Worm (Caenorhabditis elegans) whole organism, L4 larva: ENCODE data around the gene Y48D7A.1.

Experiments used
- F10B5.3 ChIP-seq: sonication (generic microtip); optimal IDR thresholded peaks from 2 replicates; lab custom pipeline; 2016; ENCODE audit warnings: mild to moderate bottlenecking, missing genetic modification characterization, missing compliant biosample characterization
- F44E2.7 ChIP-seq: fragments of 200-800 bp; sonication (Bioruptor generic); IDR thresholded peaks from 2 replicates; pipeline ENCODE4 v2.1.2; 2022; ENCODE audit warnings: missing genetic modification characterization, missing compliant biosample characterization
- Y5F2A.4 ChIP-seq: fragments of 200-800 bp; sonication (Bioruptor generic); optimal IDR thresholded peaks from 2 replicates; lab custom pipeline; 2018; ENCODE audit warnings: mild to moderate bottlenecking, missing genetic modification characterization, missing compliant biosample characterization
- Y75B8A.6 ChIP-seq: fragments of 200-800 bp; sonication (Bioruptor generic); IDR thresholded peaks from 2 replicates; pipeline ENCODE4 v1.3.6; 2022; ENCODE audit warnings: missing genetic modification reagents, missing genetic modification characterization, missing compliant biosample characterization
- ZK546.5 ChIP-seq, 2 experiments: sonication (generic microtip); optimal IDR thresholded peaks; 2 replicates each; lab custom pipeline; 2017; ENCODE audit warnings: missing biosample characterization in 2 of 2, missing genetic modification characterization in 2 of 2
- aha-1 ChIP-seq: fragments of 150-350 bp; peaks from one replicate; lab custom pipeline; 2014; ENCODE audit warnings: missing biosample characterization, missing genetic modification characterization
- aly-2 ChIP-seq: sonication (generic microtip); optimal IDR thresholded peaks from 2 replicates; lab custom pipeline; 2018; ENCODE audit warnings: missing biosample characterization, missing genetic modification characterization
- ama-1 ChIP-seq: fragments of 150-350 bp; optimal IDR thresholded peaks from 2 replicates; lab custom pipeline; 2014; ENCODE audit warnings: inconsistent platforms, mixed read lengths
- arid-1 ChIP-seq: fragments of 200-800 bp; sonication (Bioruptor generic); conservative IDR thresholded peaks from 2 replicates; pipeline ENCODE4 v1.3.6; 2022; ENCODE audit warnings: missing genetic modification reagents, missing genetic modification characterization, missing compliant biosample characterization
- ceh-20 ChIP-seq: fragments of 200-800 bp; sonication (Bioruptor generic); IDR thresholded peaks from 2 replicates; pipeline ENCODE4 v1.3.6; 2022; ENCODE audit warnings: missing genetic modification reagents, missing genetic modification characterization, missing compliant biosample characterization
- ceh-32 ChIP-seq: sonication (generic microtip); optimal IDR thresholded peaks from 2 replicates; lab custom pipeline; 2016; ENCODE audit warnings: mild to moderate bottlenecking, missing genetic modification characterization, missing compliant biosample characterization; ENCODE audit not compliant: poor library complexity
- ceh-44 ChIP-seq: fragments of 200-800 bp; sonication (Bioruptor generic); IDR thresholded peaks from 2 replicates; pipeline ENCODE4 v1.3.6; 2022; ENCODE audit warnings: missing genetic modification reagents, missing genetic modification characterization, missing compliant biosample characterization
- ceh-62 ChIP-seq: sonication (generic microtip); optimal IDR thresholded peaks from 2 replicates; lab custom pipeline; 2017; ENCODE audit warnings: missing biosample characterization, missing genetic modification characterization
- daf-16 ChIP-seq, 3 experiments: sonication (generic microtip); optimal IDR thresholded peaks; 2 replicates each; lab custom pipeline; 2016 to 2017; ENCODE audit warnings: missing genetic modification characterization in 3 of 3, missing genetic modification reagents in 3 of 3, mild to moderate bottlenecking in 2 of 3, missing compliant biosample characterization in 2 of 3, missing biosample characterization in 1 of 3, moderate library complexity in 1 of 3
- dmd-9 ChIP-seq: fragments of 200-800 bp; sonication (Bioruptor generic); IDR thresholded peaks from 2 replicates; pipeline ENCODE4 v1.3.6; 2022; ENCODE audit warnings: missing genetic modification reagents, missing genetic modification characterization, missing compliant biosample characterization
- dpl-1 ChIP-seq: fragments of 150-350 bp; optimal IDR thresholded peaks from 2 replicates; lab custom pipeline; 2014; ENCODE audit warnings: missing biosample characterization, missing genetic modification reagents, missing genetic modification characterization
- duxl-1 ChIP-seq: sonication (generic microtip); optimal IDR thresholded peaks from 2 replicates; lab custom pipeline; 2016; ENCODE audit warnings: mild to moderate bottlenecking, missing genetic modification characterization, moderate library complexity, missing compliant biosample characterization; ENCODE audit not compliant: poor library complexity
- dve-1 ChIP-seq: sonication (generic microtip); optimal IDR thresholded peaks from 2 replicates; lab custom pipeline; 2017; ENCODE audit warnings: antibody characterized with exemption, mild to moderate bottlenecking, missing genetic modification characterization, missing compliant biosample characterization; ENCODE audit not compliant: insufficient read depth
- egl-27 ChIP-seq: sonication (generic microtip); optimal IDR thresholded peaks from 3 replicates; lab custom pipeline; 2017; ENCODE audit warnings: missing biosample characterization, missing genetic modification reagents, missing genetic modification characterization
- fos-1 ChIP-seq: fragments of 150-350 bp; optimal IDR thresholded peaks from 2 replicates; lab custom pipeline; 2014; ENCODE audit warnings: missing biosample characterization, missing genetic modification characterization
- hif-1 ChIP-seq, 2 experiments: sonication (generic microtip); optimal IDR thresholded peaks; 2 replicates each; lab custom pipeline; 2016 to 2017; ENCODE audit warnings: missing compliant biosample characterization in 2 of 2, missing genetic modification characterization in 2 of 2, missing genetic modification reagents in 2 of 2, missing genotype in 2 of 2, mild to moderate bottlenecking in 1 of 2
- hlh-11 ChIP-seq: fragments of 200-800 bp; sonication (Bioruptor generic); optimal IDR thresholded peaks from 2 replicates; lab custom pipeline; 2018; ENCODE audit warnings: mild to moderate bottlenecking, missing genetic modification characterization, missing compliant biosample characterization
- hlh-30 ChIP-seq: sonication (generic microtip); optimal IDR thresholded peaks from 2 replicates; lab custom pipeline; 2017; ENCODE audit warnings: antibody characterized with exemption, mild to moderate bottlenecking, missing genetic modification characterization, missing compliant biosample characterization; ENCODE audit not compliant: insufficient read depth
- hmg-1.1 ChIP-seq: fragments of 200-800 bp; sonication (Bioruptor generic); IDR thresholded peaks from 2 replicates; pipeline ENCODE4 v1.3.6; 2022; ENCODE audit warnings: missing genetic modification reagents, missing genetic modification characterization, missing compliant biosample characterization
- lim-7 ChIP-seq: fragments of 200-800 bp; sonication (Bioruptor generic); IDR thresholded peaks from 2 replicates; pipeline ENCODE4 v1.3.6; 2022; ENCODE audit warnings: missing genetic modification characterization, missing compliant biosample characterization
- lin-1 ChIP-seq: fragments of 200-800 bp; sonication (Bioruptor generic); IDR thresholded peaks from 2 replicates; pipeline ENCODE4 v1.3.6; 2022; ENCODE audit warnings: missing genetic modification reagents, missing genetic modification characterization, missing compliant biosample characterization
- lin-39 ChIP-seq: fragments of 150-350 bp; optimal IDR thresholded peaks from 2 replicates; lab custom pipeline; 2014; ENCODE audit warnings: missing biosample characterization, missing genetic modification reagents, missing genetic modification characterization
- mdt-29 ChIP-seq: fragments of 200-800 bp; sonication (Bioruptor generic); IDR thresholded peaks from 2 replicates; pipeline ENCODE4 v1.3.6; 2022; ENCODE audit warnings: missing genetic modification reagents, missing genetic modification characterization, missing compliant biosample characterization
- mxl-3 ChIP-seq: fragments of 200-800 bp; sonication (Bioruptor generic); optimal IDR thresholded peaks from 2 replicates; lab custom pipeline; 2018; ENCODE audit warnings: mild to moderate bottlenecking, missing genetic modification characterization, missing compliant biosample characterization
- nhr-11 ChIP-seq: fragments of 150-350 bp; optimal IDR thresholded peaks from 2 replicates; lab custom pipeline; 2014; ENCODE audit warnings: missing biosample characterization, missing genetic modification characterization
- nhr-28 ChIP-seq: fragments of 150-350 bp; optimal IDR thresholded peaks from 2 replicates; lab custom pipeline; 2014; ENCODE audit warnings: missing biosample characterization, missing genetic modification characterization
- nhr-41 ChIP-seq: fragments of 200-800 bp; sonication (Bioruptor generic); IDR thresholded peaks from 2 replicates; pipeline ENCODE4 v1.3.6; 2022; ENCODE audit warnings: missing genetic modification reagents, missing genetic modification characterization, missing compliant biosample characterization
- nhr-42 ChIP-seq: fragments of 200-800 bp; sonication (Bioruptor generic); IDR thresholded peaks from 2 replicates; pipeline ENCODE4 v1.3.6; 2022; ENCODE audit warnings: missing genetic modification characterization, missing compliant biosample characterization
- nhr-48 ChIP-seq: sonication (generic microtip); optimal IDR thresholded peaks from 2 replicates; lab custom pipeline; 2016; ENCODE audit warnings: mild to moderate bottlenecking, missing genetic modification characterization, missing compliant biosample characterization
- nhr-76 ChIP-seq: fragments of 150-350 bp; optimal IDR thresholded peaks from 2 replicates; lab custom pipeline; 2014; ENCODE audit warnings: missing biosample characterization, missing genetic modification characterization
- php-3 ChIP-seq: fragments of 200-800 bp; sonication (Bioruptor generic); IDR thresholded peaks from 2 replicates; pipeline ENCODE4 v1.3.6; 2022; ENCODE audit warnings: missing genetic modification reagents, missing genetic modification characterization, missing compliant biosample characterization
- pqm-1 ChIP-seq: sonication (generic microtip); optimal IDR thresholded peaks from 2 replicates; lab custom pipeline; 2017; ENCODE audit warnings: missing biosample characterization, missing genetic modification characterization
- set-16 ChIP-seq: fragments of 200-800 bp; sonication (Bioruptor generic); IDR thresholded peaks from 2 replicates; pipeline ENCODE4 v1.3.6; 2022; ENCODE audit warnings: missing genetic modification reagents, missing genetic modification characterization, missing compliant biosample characterization
- snpc-1.2 ChIP-seq: fragments of 200-800 bp; sonication (Bioruptor generic); IDR thresholded peaks from 2 replicates; pipeline ENCODE4 v1.3.6; 2022; ENCODE audit warnings: missing genetic modification reagents, missing genetic modification characterization, missing compliant biosample characterization
- snpc-4 ChIP-seq: fragments of 150-350 bp; optimal IDR thresholded peaks from 2 replicates; lab custom pipeline; 2014; ENCODE audit warnings: missing biosample characterization, missing genetic modification characterization
- spr-3 ChIP-seq: fragments of 200-800 bp; sonication (Bioruptor generic); optimal IDR thresholded peaks from 2 replicates; lab custom pipeline; 2018; ENCODE audit warnings: mild to moderate bottlenecking, missing genetic modification characterization, missing compliant biosample characterization
- tag-97 ChIP-seq: fragments of 200-800 bp; sonication (Bioruptor generic); IDR thresholded peaks from 2 replicates; pipeline ENCODE4 v1.3.6; 2022; ENCODE audit warnings: missing genetic modification characterization, missing compliant biosample characterization
- unc-62 ChIP-seq, 3 experiments: fragments of 150-350 bp in 1 of 3; sonication (generic microtip); optimal IDR thresholded peaks in 2 of 3; peaks in 1 of 3; 1 replicate in 1 of 3; 2 replicates in 2 of 3; lab custom pipeline; 2014 to 2017; ENCODE audit warnings: missing biosample characterization in 3 of 3, missing genetic modification characterization in 3 of 3, missing genetic modification reagents in 3 of 3, missing genotype in 1 of 3
- zfp-2 ChIP-seq: sonication (generic microtip); optimal IDR thresholded peaks from 2 replicates; lab custom pipeline; 2016; ENCODE audit warnings: mild to moderate bottlenecking, missing genetic modification characterization, missing compliant biosample characterization
- zip-11 ChIP-seq: fragments of 200-800 bp; sonication (Bioruptor generic); IDR thresholded peaks from 2 replicates; pipeline ENCODE4 v1.3.6; 2022; ENCODE audit warnings: missing genetic modification characterization, missing compliant biosample characterization
- zip-2 ChIP-seq: fragments of 150-350 bp; optimal IDR thresholded peaks from 2 replicates; lab custom pipeline; 2014; ENCODE audit warnings: missing biosample characterization, missing genetic modification characterization
- ztf-7 ChIP-seq: fragments of 150-350 bp; optimal IDR thresholded peaks from 2 replicates; lab custom pipeline; 2014; ENCODE audit warnings: missing biosample characterization, missing genetic modification characterization

The Y48D7A.1 gene

ce11 chrX:3009190-3009589 is at the start of gene Y48D7A.1:
Y48D7A.1 (plus strand) TSS chrX:3009490.
- TF ChIP-seq ceh-44 (GFP tag; lab: Robert Waterston, UW) = no peak
- no peak for TF ChIP-seq F10B5.3 (tag; lab: Kevin White, UChicago)
- no peak for TF ChIP-seq dve-1 (tag; lab: Kevin White, UChicago)
- TF ChIP-seq mxl-3 = no peak
- TF ChIP-seq ceh-62 = no peak
- TF ChIP-seq Y5F2A.4 (GFP tag; lab: Kevin White, UChicago) = no peak
- no peak for TF ChIP-seq mdt-29
- no peak for TF ChIP-seq arid-1 (GFP tag; lab: Robert Waterston, UW)
- no peak for TF ChIP-seq aly-2 (tag; lab: Kevin White, UChicago)
- no peak for TF ChIP-seq lin-1 (GFP tag; lab: Robert Waterston, UW)
- no peak for TF ChIP-seq nhr-76 (tag; lab: Kevin White, UChicago)
- TF ChIP-seq nhr-41 (GFP tag; lab: Robert Waterston, UW) = no peak
- TF ChIP-seq, all 104 proteins: peak for 0

DNA sequence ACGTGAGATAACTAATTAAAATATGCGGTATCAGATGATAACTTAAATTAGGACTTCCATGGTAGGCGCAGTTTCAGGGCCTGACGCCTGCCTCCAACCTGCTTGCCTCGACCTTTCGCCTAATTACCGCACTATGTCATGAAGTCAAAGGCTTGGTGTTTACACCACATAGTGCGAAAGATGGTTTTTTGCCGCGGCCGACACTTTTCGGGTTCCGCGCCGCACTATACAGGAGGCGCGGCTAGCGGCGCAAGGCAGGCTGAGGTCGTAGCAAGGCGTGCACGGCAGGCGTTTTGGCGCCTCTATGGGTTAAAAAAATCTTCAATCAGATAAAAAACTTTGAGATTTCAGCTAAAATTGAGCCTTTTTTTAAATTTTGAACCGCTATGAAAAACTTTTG is 48.6 kb upstream of the Y48D7A.1 start:
- 0 out of 2 replicates have a peak, but pooled peaks have one; percentile 22 for TF ChIP-seq snpc-1.2 (GFP tag; lab: Robert Waterston, UW)
- no peak for TF ChIP-seq nhr-11 (tag; lab: Kevin White, UChicago)
- TF ChIP-seq snpc-4 = peak; percentile 68
- peak in 1 of 2 experiments; percentile 10 for TF ChIP-seq daf-16 (GFP tag; optimal IDR thresholded peaks at IDR 0.05; lab: Kevin White, UChicago)
- TF ChIP-seq daf-16 (tag; optimal IDR thresholded peaks at IDR 0.05; lab: Kevin White, UChicago) = no peak
- no peak for TF ChIP-seq duxl-1 (tag; lab: Kevin White, UChicago)
- no peak for TF ChIP-seq nhr-42
- no peak for TF ChIP-seq tag-97 (GFP tag; lab: Robert Waterston, UW)
- no peak for TF ChIP-seq zip-2 (tag; lab: Kevin White, UChicago)
- TF ChIP-seq hif-1 (tag; optimal IDR thresholded peaks at IDR 0.05; lab: Kevin White, UChicago) = no peak
- TF ChIP-seq set-16 (GFP tag; lab: Robert Waterston, UW) = peak; percentile 59; the same call in 1 of the 2 replicates
- TF ChIP-seq ztf-7 (tag; lab: Kevin White, UChicago) = no peak
- peak; percentile 91 for TF ChIP-seq aha-1 (tag; lab: Kevin White, UChicago)
- peak in 1 of 2 experiments; percentile 42 for TF ChIP-seq unc-62 (GFP tag; optimal IDR thresholded peaks at IDR 0.05 in 1 of 2; lab: Kevin White, UChicago)
- no peak for TF ChIP-seq unc-62 (tag; optimal IDR thresholded peaks at IDR 0.05; lab: Kevin White, UChicago)
- 0 out of 2 replicates have a peak, but pooled peaks have one; percentile 6 for TF ChIP-seq dmd-9 (GFP tag; lab: Robert Waterston, UW)
- no peak for TF ChIP-seq Y75B8A.6 (GFP tag; lab: Robert Waterston, UW)
- no peak for TF ChIP-seq ceh-32 (tag; lab: Kevin White, UChicago)

ce11 chrX:2966252-2966651 is 43.0 kb upstream of the Y48D7A.1 start:
- TF ChIP-seq spr-3 (GFP tag; lab: Kevin White, UChicago) = no peak
- TF ChIP-seq php-3 (GFP tag; lab: Robert Waterston, UW) = 0 out of 2 replicates have a peak, but pooled peaks have one; percentile 48
- TF ChIP-seq daf-16 (GFP tag; optimal IDR thresholded peaks at IDR 0.05; lab: Kevin White, UChicago) = no peak
- peak; percentile 99 for TF ChIP-seq daf-16 (tag; optimal IDR thresholded peaks at IDR 0.05; lab: Kevin White, UChicago)
- TF ChIP-seq aha-1 (tag; lab: Kevin White, UChicago) = no peak
- no peak for TF ChIP-seq lin-39 (tag; lab: Kevin White, UChicago)
- no peak for TF ChIP-seq nhr-76 (tag; lab: Kevin White, UChicago)
- no peak for TF ChIP-seq lim-7 (GFP tag; lab: Robert Waterston, UW)
- peak; percentile 50 for TF ChIP-seq pqm-1 (tag; lab: Kevin White, UChicago)
- TF ChIP-seq ZK546.5 (tag; optimal IDR thresholded peaks at IDR 0.05; lab: Kevin White, UChicago) = no peak
- no peak for TF ChIP-seq fos-1
- no peak for TF ChIP-seq hmg-1.1
- TF ChIP-seq tag-97 (GFP tag; lab: Robert Waterston, UW) = no peak
- TF ChIP-seq nhr-48 = no peak
- TF ChIP-seq hlh-11 (tag; lab: Kevin White, UChicago) = peak; percentile 37
- TF ChIP-seq hlh-30 = peak; percentile 6
- peak; percentile 58 for TF ChIP-seq dve-1 (tag; lab: Kevin White, UChicago)
- TF ChIP-seq F44E2.7 (GFP tag; lab: Robert Waterston, UW) = no peak
- no peak for TF ChIP-seq ama-1 (lab: Kevin White, UChicago)
- TF ChIP-seq zfp-2 (tag; lab: Kevin White, UChicago) = no peak
- no peak for TF ChIP-seq dpl-1 (GFP tag; lab: Kevin White, UChicago)
- no peak for TF ChIP-seq ceh-20 (GFP tag; lab: Robert Waterston, UW)
- no peak for TF ChIP-seq Y75B8A.6 (GFP tag; lab: Robert Waterston, UW)
- no peak for TF ChIP-seq egl-27 (tag; lab: Kevin White, UChicago)
- TF ChIP-seq nhr-28 (tag; lab: Kevin White, UChicago) = peak; percentile 33
- TF ChIP-seq zip-11 = no peak
